Fruit fly (Drosophila melanogaster): ENCODE measurements around the gene CG32683.
A peak's percentile ranks its signal among the peaks of the same experiment; 100 is the strongest.

The CG32683 gene

DNA sequence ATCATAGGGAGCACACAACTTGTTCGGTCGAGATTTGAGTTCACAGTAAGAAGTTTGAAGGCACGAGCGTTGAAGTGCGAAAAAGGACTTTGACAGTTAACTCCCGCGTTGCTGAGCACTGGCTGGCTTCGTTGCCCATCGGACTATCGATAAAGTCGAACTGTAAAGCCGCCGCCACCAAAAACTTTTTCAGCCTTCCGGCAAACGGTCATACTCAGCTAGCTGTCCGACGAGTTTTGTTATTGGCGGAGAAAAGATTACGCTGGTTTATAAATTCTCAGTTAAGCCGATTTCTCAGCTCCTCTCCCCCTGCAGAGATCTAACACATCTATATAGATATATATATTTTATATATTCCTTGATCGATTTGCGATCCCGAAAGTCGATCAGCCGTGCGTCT is 68.9 kb downstream of the CG32683 start, which contains the start of the genes Psf3 and flw (continued):
- no peak for TF ChIP-seq CG7271 (tag; optimal IDR thresholded peaks at IDR 0.05)
- no peak for TF ChIP-seq nerfin-1 (tag; optimal IDR thresholded peaks at IDR 0.05)
- TF ChIP-seq CG32532 (GFP tag; IDR thresholded peaks at IDR 0.05) = peak; percentile 38; the same call in 1 of the 2 replicates
- TF ChIP-seq luna (GFP tag; optimal IDR thresholded peaks at IDR 0.05) = no peak
- peak; percentile 41 for TF ChIP-seq CG2120 (GFP tag; optimal IDR thresholded peaks at IDR 0.05)
- TF ChIP-seq CG32767 (GFP tag; IDR thresholded peaks at IDR 0.05) = 0 out of 2 replicates have a peak, but pooled peaks have one; percentile 25
- TF ChIP-seq aop (GFP tag; IDR thresholded peaks at IDR 0.05) = no peak
- peak; percentile 57 for TF ChIP-seq trem (tag; optimal IDR thresholded peaks at IDR 0.05)
- no peak for TF ChIP-seq ro (GFP tag; IDR thresholded peaks at IDR 0.05)
- no peak for TF ChIP-seq CG33213 (GFP tag; optimal IDR thresholded peaks at IDR 0.05)
- TF ChIP-seq CG6854 (GFP tag; optimal IDR thresholded peaks at IDR 0.05) = no peak
- no peak for TF ChIP-seq CG17385 (GFP tag; optimal IDR thresholded peaks at IDR 0.05)
- peak; percentile 19 for TF ChIP-seq CG17359 (tag; optimal IDR thresholded peaks at IDR 0.05)
- TF ChIP-seq CG4820 (GFP tag; optimal IDR thresholded peaks at IDR 0.05) = no peak
- TF ChIP-seq CG16815 (GFP tag; optimal IDR thresholded peaks at IDR 0.05) = no peak
- peak; percentile 7 for TF ChIP-seq mam (GFP tag; optimal IDR thresholded peaks at IDR 0.05)
- TF ChIP-seq NfI (GFP tag; optimal IDR thresholded peaks at IDR 0.05) = peak; percentile 36
- peak; percentile 39 for TF ChIP-seq CG30403 (GFP tag; optimal IDR thresholded peaks at IDR 0.05)
- no peak for TF ChIP-seq CG8359 (GFP tag; optimal IDR thresholded peaks at IDR 0.05; ENCODE audit: borderline replicate concordance)
- no peak for TF ChIP-seq CG3407 (GFP tag; optimal IDR thresholded peaks at IDR 0.05)
- TF ChIP-seq Doc2 (GFP tag; IDR thresholded peaks at IDR 0.05) = no peak
- no peak for TF ChIP-seq CG12299 (tag; optimal IDR thresholded peaks at IDR 0.05)
- peak; percentile 32 for TF ChIP-seq zfh2 (GFP tag; optimal IDR thresholded peaks at IDR 0.05)
- peak; percentile 22 for TF ChIP-seq Xbp1 (GFP tag; optimal IDR thresholded peaks at IDR 0.05)
- no peak for TF ChIP-seq ewg (GFP tag; optimal IDR thresholded peaks at IDR 0.05)
- TF ChIP-seq Atf6 (GFP tag; IDR thresholded peaks at IDR 0.05) = no peak
- TF ChIP-seq Hsf (GFP tag; optimal IDR thresholded peaks at IDR 0.05) = peak; percentile 19
- peak; percentile 52 for TF ChIP-seq knrl (GFP tag; IDR thresholded peaks at IDR 0.05; ENCODE audit: partially characterized antibody)
- peak; percentile 43 for TF ChIP-seq sqz (GFP tag; optimal IDR thresholded peaks at IDR 0.05)
- no peak for TF ChIP-seq ken (GFP tag; IDR thresholded peaks at IDR 0.05)
- peak; percentile 20 for TF ChIP-seq pho (GFP tag; optimal IDR thresholded peaks at IDR 0.05)
- TF ChIP-seq CG43689 (GFP tag; IDR thresholded peaks at IDR 0.05) = no peak
- TF ChIP-seq CG18599 (GFP tag; optimal IDR thresholded peaks at IDR 0.05) = peak; percentile 19
- peak; percentile 8 for TF ChIP-seq CG18764 (GFP tag; optimal IDR thresholded peaks at IDR 0.05)
- TF ChIP-seq CG7786 (GFP tag; optimal IDR thresholded peaks at IDR 0.05) = peak; percentile 20
- no peak for TF ChIP-seq zfh1 (GFP tag; IDR thresholded peaks at IDR 0.05)
- TF ChIP-seq CG12942 (GFP tag; optimal IDR thresholded peaks at IDR 0.05) = no peak
- TF ChIP-seq CG30431 (GFP tag; optimal IDR thresholded peaks at IDR 0.05) = no peak
- no peak for TF ChIP-seq Xrp1 (GFP tag; IDR thresholded peaks at IDR 0.05)
- peak; percentile 24 for TF ChIP-seq HLH54F (GFP tag; optimal IDR thresholded peaks at IDR 0.05)
- no peak for TF ChIP-seq tin (GFP tag; optimal IDR thresholded peaks at IDR 0.05)
- peak; percentile 15 for TF ChIP-seq pfk (GFP tag; optimal IDR thresholded peaks at IDR 0.05)
- no peak for TF ChIP-seq Vsx1 (GFP tag; optimal IDR thresholded peaks at IDR 0.05)
- no peak for TF ChIP-seq CG18619 (GFP tag; optimal IDR thresholded peaks at IDR 0.05)
- TF ChIP-seq CG14710 (tag; optimal IDR thresholded peaks at IDR 0.05) = no peak
- TF ChIP-seq CG14050 (GFP tag; IDR thresholded peaks at IDR 0.05) = no peak
- peak; percentile 14 for TF ChIP-seq CG4424 (GFP tag; optimal IDR thresholded peaks at IDR 0.05)
- no peak for TF ChIP-seq CG7987 (GFP tag; optimal IDR thresholded peaks at IDR 0.05)
- TF ChIP-seq Trl (optimal IDR thresholded peaks at IDR 0.05) = no peak
- TF ChIP-seq Trl (GFP tag; optimal IDR thresholded peaks at IDR 0.05) = no peak
- TF ChIP-seq ase (GFP tag; IDR thresholded peaks at IDR 0.05) = no peak
- TF ChIP-seq CoRest (tag; optimal IDR thresholded peaks at IDR 0.05) = peak; percentile 51

Measured in whole organism, embryonic.